Worm (Caenorhabditis elegans) whole organism, L4 larva: ENCODE results near the gene twk-45.

ENCODE experiments used
- F26F4.8 ChIP-seq: fragments of 200-800 bp; sonication (Bioruptor generic); conservative IDR thresholded peaks from 2 replicates; pipeline ENCODE4 v1.3.6; 2022; ENCODE audit warnings: missing genetic modification characterization, missing compliant biosample characterization
- R02D3.7 ChIP-seq: fragments of 150-350 bp; sonication (generic microtip); optimal IDR thresholded peaks from 3 replicates; lab custom pipeline; 2014; ENCODE audit warnings: missing biosample characterization, missing genetic modification characterization
- Y48G9A.11 ChIP-seq: fragments of 200-800 bp; sonication (Bioruptor generic); IDR thresholded peaks from 2 replicates; pipeline ENCODE4 v1.3.6; 2022; ENCODE audit warnings: missing genetic modification reagents, missing genetic modification characterization, missing compliant biosample characterization
- ZK337.2 ChIP-seq: fragments of 200-800 bp; sonication (Bioruptor generic); IDR thresholded peaks from 2 replicates; pipeline ENCODE4 v1.3.6; 2022; ENCODE audit warnings: missing genetic modification reagents, missing genetic modification characterization, missing compliant biosample characterization
- aha-1 ChIP-seq: fragments of 150-350 bp; peaks from one replicate; lab custom pipeline; 2014; ENCODE audit warnings: missing biosample characterization, missing genetic modification characterization
- arid-1 ChIP-seq: fragments of 200-800 bp; sonication (Bioruptor generic); conservative IDR thresholded peaks from 2 replicates; pipeline ENCODE4 v1.3.6; 2022; ENCODE audit warnings: missing genetic modification reagents, missing genetic modification characterization, missing compliant biosample characterization
- ceh-28 ChIP-seq: fragments of 150-350 bp; optimal IDR thresholded peaks from 2 replicates; lab custom pipeline; 2014; ENCODE audit warnings: missing biosample characterization, missing genetic modification reagents, missing genetic modification characterization
- ceh-32 ChIP-seq: sonication (generic microtip); optimal IDR thresholded peaks from 2 replicates; lab custom pipeline; 2016; ENCODE audit warnings: mild to moderate bottlenecking, missing genetic modification characterization, missing compliant biosample characterization; ENCODE audit not compliant: poor library complexity
- cey-2 ChIP-seq: sonication (generic microtip); optimal IDR thresholded peaks from 3 replicates; lab custom pipeline; 2017; ENCODE audit warnings: missing genetic modification characterization, mild to moderate bottlenecking, missing compliant biosample characterization, antibody characterized with exemption, borderline replicate concordance; ENCODE audit not compliant: insufficient read depth
- daf-8 ChIP-seq: fragments of 200-800 bp; sonication (Bioruptor generic); IDR thresholded peaks from 2 replicates; pipeline ENCODE4 v1.3.6; 2022; ENCODE audit warnings: missing genetic modification characterization, missing compliant biosample characterization
- fkh-10 ChIP-seq: fragments of 150-350 bp; optimal IDR thresholded peaks from 2 replicates; lab custom pipeline; 2014; ENCODE audit warnings: missing biosample characterization, missing genetic modification reagents, missing genetic modification characterization
- gei-8 ChIP-seq: fragments of 200-800 bp; sonication (Bioruptor generic); optimal IDR thresholded peaks from 2 replicates; lab custom pipeline; 2018; ENCODE audit warnings: mild to moderate bottlenecking, missing genetic modification characterization, missing compliant biosample characterization
- hlh-30 ChIP-seq: sonication (generic microtip); optimal IDR thresholded peaks from 2 replicates; lab custom pipeline; 2017; ENCODE audit warnings: antibody characterized with exemption, mild to moderate bottlenecking, missing genetic modification characterization, missing compliant biosample characterization; ENCODE audit not compliant: insufficient read depth
- hmg-1.1 ChIP-seq: fragments of 200-800 bp; sonication (Bioruptor generic); IDR thresholded peaks from 2 replicates; pipeline ENCODE4 v1.3.6; 2022; ENCODE audit warnings: missing genetic modification reagents, missing genetic modification characterization, missing compliant biosample characterization
- lin-1 ChIP-seq: fragments of 200-800 bp; sonication (Bioruptor generic); IDR thresholded peaks from 2 replicates; pipeline ENCODE4 v1.3.6; 2022; ENCODE audit warnings: missing genetic modification reagents, missing genetic modification characterization, missing compliant biosample characterization
- lin-13 ChIP-seq: fragments of 150-350 bp; optimal IDR thresholded peaks from 2 replicates; lab custom pipeline; 2014; ENCODE audit warnings: missing biosample characterization, missing genetic modification reagents, missing genetic modification characterization
- lin-29 ChIP-seq: fragments of 200-800 bp; sonication (Bioruptor generic); IDR thresholded peaks from 2 replicates; pipeline ENCODE4 v1.3.6; 2022; ENCODE audit warnings: missing genetic modification reagents, missing genetic modification characterization, missing compliant biosample characterization
- lsy-2 ChIP-seq, 2 experiments: fragments of 150-350 bp in 1 of 2; sonication (generic microtip) in 1 of 2; optimal IDR thresholded peaks; 2 replicates each; lab custom pipeline; 2014 to 2017; ENCODE audit warnings: missing biosample characterization in 2 of 2, missing genetic modification characterization in 2 of 2
- mdl-1 ChIP-seq, 2 experiments: fragments of 150-350 bp in 1 of 2; sonication (generic microtip) in 1 of 2; optimal IDR thresholded peaks; 2 replicates each; lab custom pipeline; 2014 to 2017; ENCODE audit warnings: missing biosample characterization in 2 of 2, missing genetic modification characterization in 2 of 2
- mdt-29 ChIP-seq: fragments of 200-800 bp; sonication (Bioruptor generic); IDR thresholded peaks from 2 replicates; pipeline ENCODE4 v1.3.6; 2022; ENCODE audit warnings: missing genetic modification reagents, missing genetic modification characterization, missing compliant biosample characterization
- mxl-2 ChIP-seq: fragments of 200-800 bp; sonication (Bioruptor generic); conservative IDR thresholded peaks from 2 replicates; pipeline ENCODE4 v1.3.6; 2022; ENCODE audit warnings: missing genetic modification reagents, missing genetic modification characterization, missing compliant biosample characterization
- nhr-10 ChIP-seq: fragments of 150-350 bp; optimal IDR thresholded peaks from 2 replicates; lab custom pipeline; 2014; ENCODE audit warnings: missing biosample characterization, missing genetic modification characterization
- nhr-102 ChIP-seq: sonication (generic microtip); optimal IDR thresholded peaks from 2 replicates; lab custom pipeline; 2016; ENCODE audit warnings: mild to moderate bottlenecking, missing genetic modification characterization, moderate library complexity, missing compliant biosample characterization
- nhr-25 ChIP-seq: sonication (generic microtip); optimal IDR thresholded peaks from 2 replicates; lab custom pipeline; 2017; ENCODE audit warnings: missing genetic modification characterization, mild to moderate bottlenecking, missing compliant biosample characterization, antibody characterized with exemption, moderate library complexity, borderline replicate concordance; ENCODE audit not compliant: insufficient read depth
- nhr-76 ChIP-seq: fragments of 150-350 bp; optimal IDR thresholded peaks from 2 replicates; lab custom pipeline; 2014; ENCODE audit warnings: missing biosample characterization, missing genetic modification characterization
- nhr-77 ChIP-seq: fragments of 150-350 bp; optimal IDR thresholded peaks from 2 replicates; lab custom pipeline; 2014; ENCODE audit warnings: missing biosample characterization, missing genetic modification characterization
- php-3 ChIP-seq: fragments of 200-800 bp; sonication (Bioruptor generic); IDR thresholded peaks from 2 replicates; pipeline ENCODE4 v1.3.6; 2022; ENCODE audit warnings: missing genetic modification reagents, missing genetic modification characterization, missing compliant biosample characterization
- skn-1 ChIP-seq: fragments of 150-350 bp; optimal IDR thresholded peaks from 2 replicates; lab custom pipeline; 2014; ENCODE audit warnings: missing biosample characterization, missing genetic modification characterization
- snpc-4 ChIP-seq: fragments of 150-350 bp; optimal IDR thresholded peaks from 2 replicates; lab custom pipeline; 2014; ENCODE audit warnings: missing biosample characterization, missing genetic modification characterization
- spr-1 ChIP-seq: sonication (generic microtip); optimal IDR thresholded peaks from 2 replicates; lab custom pipeline; 2016; ENCODE audit warnings: mild to moderate bottlenecking, missing genetic modification characterization, missing compliant biosample characterization
- tag-97 ChIP-seq: fragments of 200-800 bp; sonication (Bioruptor generic); IDR thresholded peaks from 2 replicates; pipeline ENCODE4 v1.3.6; 2022; ENCODE audit warnings: missing genetic modification characterization, missing compliant biosample characterization
- unc-130 ChIP-seq: sonication (generic microtip); optimal IDR thresholded peaks from 2 replicates; lab custom pipeline; 2016; ENCODE audit warnings: missing genetic modification reagents, missing genetic modification characterization, missing compliant biosample characterization
- unc-62 ChIP-seq, 3 experiments: fragments of 150-350 bp in 1 of 3; sonication (generic microtip); optimal IDR thresholded peaks in 2 of 3; peaks in 1 of 3; 1 replicate in 1 of 3; 2 replicates in 2 of 3; lab custom pipeline; 2014 to 2017; ENCODE audit warnings: missing biosample characterization in 3 of 3, missing genetic modification characterization in 3 of 3, missing genetic modification reagents in 3 of 3, missing genotype in 1 of 3
- vab-7 ChIP-seq: fragments of 200-800 bp; sonication (Bioruptor generic); IDR thresholded peaks from 2 replicates; pipeline ENCODE4 v1.3.6; 2022; ENCODE audit warnings: missing genetic modification reagents, missing genetic modification characterization, missing compliant biosample characterization
- zag-1 ChIP-seq: fragments of 150-350 bp; optimal IDR thresholded peaks from 2 replicates; lab custom pipeline; 2014; ENCODE audit warnings: missing biosample characterization, missing genetic modification characterization
- zip-11 ChIP-seq: fragments of 200-800 bp; sonication (Bioruptor generic); IDR thresholded peaks from 2 replicates; pipeline ENCODE4 v1.3.6; 2022; ENCODE audit warnings: missing genetic modification characterization, missing compliant biosample characterization
- ztf-7 ChIP-seq: fragments of 150-350 bp; optimal IDR thresholded peaks from 2 replicates; lab custom pipeline; 2014; ENCODE audit warnings: missing biosample characterization, missing genetic modification characterization

The twk-45 gene

DNA sequence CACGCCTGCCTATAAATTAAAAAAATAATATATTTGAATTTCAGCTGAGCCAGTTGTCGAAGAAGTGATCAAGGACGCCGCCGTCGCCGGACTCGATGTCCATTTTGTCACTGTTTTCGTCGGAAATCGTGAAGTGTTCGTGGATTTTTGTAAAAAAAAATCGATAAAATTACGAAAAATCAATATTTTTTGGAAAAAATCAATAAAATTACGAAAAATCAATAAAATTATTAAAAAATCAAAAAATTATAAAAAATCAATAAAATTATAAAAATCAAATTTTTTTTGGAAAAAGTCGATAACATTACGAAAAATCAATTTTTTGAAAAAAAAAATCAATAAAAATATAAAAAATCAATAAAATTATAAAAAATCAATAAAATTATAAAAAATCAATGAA, 33.3 kb upstream of the twk-45 start:
- TF ChIP-seq lin-29, result no peak
- TF ChIP-seq unc-62 (GFP tag; optimal IDR thresholded peaks at IDR 0.05 in 1 of 2; lab: Kevin White, UChicago), result no peak
- no peak for TF ChIP-seq unc-62 (tag; optimal IDR thresholded peaks at IDR 0.05; lab: Kevin White, UChicago)
- peak; percentile 82 for TF ChIP-seq ceh-28
- TF ChIP-seq fkh-10 (GFP tag; lab: Kevin White, UChicago), result no peak

DNA sequence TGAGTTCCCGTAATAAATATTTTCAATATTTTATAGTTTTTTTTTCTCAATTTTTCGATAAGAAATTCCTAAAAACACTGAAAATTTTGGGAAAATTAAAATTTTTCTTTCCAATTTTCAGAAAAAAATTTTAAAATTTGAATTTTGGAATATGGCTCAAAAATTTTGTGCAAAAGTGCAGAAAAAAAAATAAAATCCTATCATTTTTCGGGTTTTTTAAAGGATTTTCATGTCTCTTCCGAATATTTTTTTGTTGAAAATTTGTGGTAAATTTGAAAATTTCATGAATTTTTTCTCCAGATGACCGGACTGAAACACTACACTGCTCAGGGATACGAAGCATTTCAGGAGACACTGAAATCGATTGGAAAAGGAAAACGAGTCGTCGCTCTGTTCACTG, 32.7 kb upstream of the twk-45 start, which contains the start of gene txdc-17:
Gene txdc-17, plus strand, starts transcription at position 301 of the 400 bp plus-strand sequence.
- TF ChIP-seq daf-8, result no peak
- TF ChIP-seq, all 104 proteins: peak for 0

DNA sequence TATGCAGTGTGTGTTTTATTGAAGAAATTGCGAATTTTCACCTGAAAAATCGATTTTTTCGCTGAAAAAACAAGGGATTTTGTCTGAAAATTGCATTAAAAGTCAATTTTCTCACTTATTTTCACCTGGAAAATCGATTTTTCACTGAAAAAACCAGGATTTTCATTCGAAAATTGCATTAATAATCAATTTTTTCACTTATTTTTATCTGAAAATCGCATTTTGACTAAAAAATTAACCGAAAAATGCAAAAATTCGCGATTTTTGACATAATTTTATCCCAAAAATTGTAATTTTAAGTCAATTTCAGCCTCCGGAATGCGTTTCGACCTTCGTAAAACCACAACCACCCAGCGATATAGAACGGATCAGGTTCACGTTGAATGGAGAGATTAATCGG, 30.8 kb upstream of the twk-45 start, which contains the start of gene Y71H2AM.29:
Gene Y71H2AM.29, plus strand, starts transcription at position 301 of the 400 bp plus-strand sequence.
- TF ChIP-seq cey-2 (tag; lab: Kevin White, UChicago), result no peak
- no peak for TF ChIP-seq arid-1 (GFP tag; lab: Robert Waterston, UW)
- TF ChIP-seq, all 104 proteins: peak for 0

DNA sequence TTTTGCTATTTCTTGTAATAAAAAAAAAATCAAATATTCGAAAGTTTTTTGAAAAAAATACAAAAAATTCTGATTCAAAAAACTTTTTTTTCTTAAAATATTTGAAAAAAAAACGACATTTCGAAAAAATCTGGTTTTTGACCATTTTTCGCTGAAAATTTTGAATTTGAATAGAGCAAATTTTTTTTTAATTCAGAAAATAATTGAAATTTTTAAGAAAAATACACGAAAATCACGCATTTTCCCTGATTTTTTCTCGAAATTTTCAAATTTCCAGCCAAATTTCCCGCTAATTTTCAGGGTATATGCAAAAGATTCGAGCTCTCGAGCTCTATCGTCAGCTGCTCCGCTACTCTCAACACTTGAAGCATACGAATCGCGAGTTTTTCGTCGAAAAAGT, 25.1 kb upstream of the twk-45 start, which contains the start of gene Y71H2AM.1:
Gene Y71H2AM.1, plus strand, starts transcription at position 301 of the 400 bp plus-strand sequence.
- TF ChIP-seq aha-1 (tag; lab: Kevin White, UChicago) (peak; percentile 29), vab-7 (GFP tag; lab: Robert Waterston, UW) (no peak)

DNA sequence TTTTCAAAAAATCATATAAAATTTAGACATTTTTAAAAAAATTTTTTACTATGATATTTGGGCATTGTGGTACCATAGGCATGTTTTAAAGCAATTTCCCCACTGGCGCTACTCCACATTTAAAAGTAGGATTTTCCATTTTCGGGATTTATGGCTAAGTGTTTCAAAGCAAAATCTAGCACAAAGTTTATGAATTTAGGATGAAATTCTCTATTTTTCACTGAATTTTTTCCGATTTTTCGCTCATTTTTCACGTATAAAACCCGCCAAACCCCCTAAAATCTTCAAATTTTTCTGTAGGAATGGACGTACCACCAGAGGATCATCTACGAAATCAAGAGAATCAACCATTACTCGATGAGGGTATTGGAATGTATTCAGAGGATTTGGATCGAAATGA, 17.3 kb upstream of the twk-45 start, which contains the start of gene pipp-4P:
Gene pipp-4P, plus strand, starts transcription at position 301 of the 400 bp plus-strand sequence.
- TF ChIP-seq php-3 (GFP tag; lab: Robert Waterston, UW), result no peak
- TF ChIP-seq ZK337.2 (GFP tag; lab: Robert Waterston, UW), result no peak
- no peak for TF ChIP-seq mdt-29 (GFP tag; lab: Robert Waterston, UW)
- no peak for TF ChIP-seq lin-13
- TF ChIP-seq aha-1 (tag; lab: Kevin White, UChicago), result no peak
- TF ChIP-seq gei-8, result no peak
- TF ChIP-seq nhr-102 (tag; lab: Kevin White, UChicago), result no peak
- TF ChIP-seq ceh-28, result no peak
- no peak for TF ChIP-seq nhr-77
- no peak for TF ChIP-seq spr-1 (tag; lab: Kevin White, UChicago)
- TF ChIP-seq zip-11 (GFP tag; lab: Robert Waterston, UW), result no peak
- no peak for TF ChIP-seq fkh-10 (GFP tag; lab: Kevin White, UChicago)
- TF ChIP-seq nhr-25, result no peak
- TF ChIP-seq ztf-7 (tag; lab: Kevin White, UChicago), result no peak
- TF ChIP-seq zag-1 (tag; lab: Kevin White, UChicago), result no peak
- TF ChIP-seq unc-130, result no peak
- TF ChIP-seq cey-2 (tag; lab: Kevin White, UChicago), result no peak

DNA sequence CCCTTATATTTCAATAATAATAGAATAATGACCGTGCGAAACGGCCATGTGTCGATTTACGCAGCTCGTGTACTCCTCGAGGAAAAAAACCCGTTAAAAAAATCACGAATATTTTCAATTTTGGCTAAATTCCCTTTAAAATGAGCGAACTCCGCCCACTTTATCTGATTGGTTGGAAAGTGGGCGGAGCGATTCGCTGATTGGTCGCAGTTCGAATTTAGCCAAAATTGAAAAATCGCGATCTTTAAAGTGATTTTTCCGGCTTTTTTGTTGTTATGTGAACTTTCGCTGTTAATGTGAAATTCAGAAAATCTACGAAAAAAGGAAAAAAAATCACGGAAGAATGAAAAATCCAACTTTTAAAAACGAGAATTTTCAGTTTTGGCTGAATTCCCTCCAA, 16.1 kb upstream of the twk-45 start:
- peak; percentile 65 for TF ChIP-seq aha-1 (tag; lab: Kevin White, UChicago)
- no peak for TF ChIP-seq skn-1 (tag; lab: Kevin White, UChicago)
- TF ChIP-seq F26F4.8 (GFP tag; lab: Robert Waterston, UW), result no peak
- TF ChIP-seq, all 104 proteins: peak for 1

DNA sequence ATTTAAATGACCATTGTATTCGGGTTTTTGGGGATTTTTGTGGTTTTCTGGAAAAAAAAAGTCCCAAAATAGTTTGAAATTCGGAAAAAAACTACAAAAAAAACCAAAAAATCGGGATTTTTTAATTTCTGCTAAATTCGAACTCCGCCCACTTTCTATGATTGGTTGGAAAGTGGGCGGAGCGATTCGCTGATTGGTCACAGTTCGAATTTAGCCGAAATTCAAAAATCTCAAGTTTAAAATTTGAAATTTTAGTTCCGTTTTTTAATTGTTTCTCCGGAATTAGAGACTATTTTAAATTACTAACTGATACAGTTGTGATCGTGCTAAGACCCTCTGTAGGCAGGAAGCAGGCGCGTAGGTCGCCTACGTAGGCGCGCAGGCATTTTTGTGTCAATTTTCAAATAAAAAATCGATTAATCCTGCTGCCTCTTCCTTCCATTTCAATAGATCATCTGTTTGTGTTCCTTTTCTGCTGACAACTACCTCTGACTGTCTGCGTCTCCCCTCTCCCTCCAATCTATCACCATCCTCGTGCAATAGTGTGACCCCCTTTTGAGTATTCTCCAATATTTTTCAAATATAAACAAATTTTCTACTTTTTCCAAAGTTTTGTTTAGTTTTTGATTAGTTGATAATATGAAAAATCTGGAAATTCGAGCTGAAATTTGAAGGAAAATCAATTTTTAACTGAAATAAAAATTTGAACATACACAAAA, 14.7 kb upstream of the twk-45 start:
- TF ChIP-seq R02D3.7 (tag; lab: Kevin White, UChicago) (no peak), mdl-1 (tag; optimal IDR thresholded peaks at IDR 0.05; lab: Kevin White, UChicago) (no peak), ceh-32 (tag; lab: Kevin White, UChicago) (no peak), lsy-2 (tag; optimal IDR thresholded peaks at IDR 0.05; lab: Kevin White, UChicago) (peak in 1 of 2 experiments; percentile 41), lin-1 (no peak), tag-97 (GFP tag; lab: Robert Waterston, UW) (no peak), lin-13 (no peak), aha-1 (tag; lab: Kevin White, UChicago) (peak; percentile 56), hmg-1.1 (GFP tag; lab: Robert Waterston, UW) (0 out of 2 replicates have a peak, but pooled peaks have one; percentile 14), mxl-2 (GFP tag; lab: Robert Waterston, UW) (no peak), nhr-10 (no peak), Y48G9A.11 (no peak), arid-1 (GFP tag; lab: Robert Waterston, UW) (no peak), fkh-10 (GFP tag; lab: Kevin White, UChicago) (no peak), hlh-30 (tag; lab: Kevin White, UChicago) (peak; percentile 80), nhr-76 (no peak), snpc-4 (tag; lab: Kevin White, UChicago) (no peak)
